Worm (Caenorhabditis elegans): ENCODE data around the gene bmk-1.

The bmk-1 gene

DNA sequence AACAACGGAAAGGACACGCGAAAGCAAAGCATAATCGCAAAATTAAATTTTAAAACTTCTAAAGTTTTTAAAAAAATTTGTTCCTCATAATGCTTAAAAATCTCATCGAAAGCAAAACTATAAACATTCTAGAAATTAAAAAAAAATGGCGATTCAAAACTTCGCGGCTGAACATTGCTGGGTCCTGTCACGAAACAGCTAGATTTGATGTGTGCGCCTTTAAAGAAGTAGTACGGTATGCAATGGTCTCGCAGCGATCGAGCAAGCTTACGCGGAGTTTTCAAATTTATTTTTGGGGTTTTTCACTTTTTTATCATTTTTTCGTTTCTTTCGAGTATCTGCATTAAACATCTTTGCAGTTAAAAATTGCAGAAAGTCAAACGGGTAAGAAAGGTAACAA is 286 bp upstream of the bmk-1 start, which contains the start of gene coh-3:
Gene coh-3, plus strand, starts transcription at position 353 of the 400 bp plus-strand sequence.
- TF ChIP-seq tab-1 (GFP tag; IDR thresholded peaks at IDR 0.05) (no peak), flt-1 (GFP tag; IDR thresholded peaks at IDR 0.05) (no peak)

DNA sequence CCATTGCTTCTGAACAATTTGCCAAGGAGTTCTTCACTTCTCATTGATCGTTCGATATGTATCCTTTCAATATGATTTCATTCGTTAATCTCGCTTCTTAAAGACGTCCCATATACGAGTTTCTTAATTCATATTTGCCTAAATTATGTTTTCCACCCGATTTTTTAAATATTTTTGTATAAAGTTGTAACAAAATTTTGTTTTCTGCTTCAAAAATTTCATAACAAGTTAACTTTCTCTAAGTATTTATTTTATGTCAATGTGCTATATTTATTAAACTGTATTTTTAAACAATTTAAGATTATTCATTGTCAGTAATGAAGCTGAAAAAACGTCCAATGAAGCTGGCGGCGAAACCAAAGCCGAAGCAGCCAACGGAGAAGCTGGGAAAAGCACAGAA is 7.4 kb downstream of the bmk-1 start, which contains the start of gene F23B12.7:
Gene F23B12.7, plus strand, starts transcription at position 301 of the 400 bp plus-strand sequence.
- TF ChIP-seq cog-1 (tag; optimal IDR thresholded peaks at IDR 0.05) (no peak), med-1 (GFP tag; optimal IDR thresholded peaks at IDR 0.05; ENCODE audit: insufficient read depth) (no peak), klf-2 (GFP tag; conservative IDR thresholded peaks at IDR 0.05) (no peak), ztf-29 (GFP tag; IDR thresholded peaks at IDR 0.05) (no peak), tab-1 (GFP tag; IDR thresholded peaks at IDR 0.05) (no peak), T22C8.4 (GFP tag; IDR thresholded peaks at IDR 0.05) (no peak), flt-1 (GFP tag; IDR thresholded peaks at IDR 0.05) (no peak), ref-1 (GFP tag; conservative IDR thresholded peaks at IDR 0.05) (no peak), ztf-23 (GFP tag; IDR thresholded peaks at IDR 0.05) (no peak)

DNA sequence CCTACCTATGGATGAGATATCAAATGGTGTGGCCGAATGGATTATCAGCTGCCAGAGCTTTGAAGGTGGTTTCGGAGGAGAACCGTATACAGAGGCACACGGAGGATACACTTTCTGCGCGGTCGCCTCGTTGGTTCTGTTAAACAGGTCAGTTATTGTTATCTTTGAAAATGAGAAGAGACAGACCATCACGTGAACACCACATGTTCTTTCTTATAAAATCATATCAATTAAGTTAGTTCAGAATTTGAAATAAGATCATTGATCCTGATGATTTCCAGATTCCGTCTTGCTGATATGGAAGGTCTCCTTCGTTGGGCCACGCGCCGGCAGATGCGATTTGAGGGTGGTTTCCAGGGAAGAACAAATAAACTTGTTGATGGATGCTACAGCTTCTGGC is 8.1 kb downstream of the bmk-1 start:
- TF ChIP-seq med-1 (GFP tag; optimal IDR thresholded peaks at IDR 0.05; ENCODE audit: insufficient read depth) (no peak), cog-1 (tag; optimal IDR thresholded peaks at IDR 0.05) (no peak), tab-1 (GFP tag; IDR thresholded peaks at IDR 0.05) (no peak), flt-1 (GFP tag; IDR thresholded peaks at IDR 0.05) (no peak), klf-2 (GFP tag; conservative IDR thresholded peaks at IDR 0.05) (no peak), T22C8.4 (GFP tag; IDR thresholded peaks at IDR 0.05) (no peak), ztf-29 (GFP tag; IDR thresholded peaks at IDR 0.05) (no peak), ztf-23 (GFP tag; IDR thresholded peaks at IDR 0.05) (no peak), ref-1 (GFP tag; conservative IDR thresholded peaks at IDR 0.05) (no peak)

DNA sequence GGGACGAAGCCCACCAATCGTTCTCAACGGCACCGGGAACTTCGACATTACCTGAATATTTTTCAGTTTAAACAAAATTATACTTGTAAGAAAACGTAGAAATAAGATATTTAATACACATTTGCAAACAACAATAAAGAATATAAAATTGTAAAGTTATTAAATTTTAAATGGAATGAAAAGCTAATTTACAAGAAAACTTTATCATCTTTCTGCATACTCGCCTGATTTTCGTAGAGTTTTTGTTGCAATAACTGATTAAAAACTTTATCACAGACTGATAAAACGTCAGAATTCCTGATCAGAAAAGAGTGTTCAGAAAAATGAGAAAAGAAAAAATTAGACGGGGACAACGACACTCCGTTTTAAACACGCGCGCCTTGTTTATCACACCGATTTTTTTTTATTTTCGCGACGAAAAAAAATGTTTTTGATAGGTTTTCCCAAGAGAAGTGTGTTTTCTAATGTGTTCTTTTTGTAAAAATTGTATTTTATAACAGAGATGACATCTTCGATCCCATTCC is 9.5 kb downstream of the bmk-1 start, which contains the start of the genes dlat-1 and fntb-1:
Gene dlat-1, minus strand, starts transcription at position 51 of the 524 bp plus-strand sequence.
Gene fntb-1, plus strand, starts transcription at position 412 of the 524 bp plus-strand sequence.
- TF ChIP-seq flt-1 (GFP tag; IDR thresholded peaks at IDR 0.05) (no peak), med-1 (GFP tag; optimal IDR thresholded peaks at IDR 0.05; ENCODE audit: insufficient read depth) (no peak), klf-2 (GFP tag; conservative IDR thresholded peaks at IDR 0.05) (no peak), ztf-29 (GFP tag; IDR thresholded peaks at IDR 0.05) (no peak)

DNA sequence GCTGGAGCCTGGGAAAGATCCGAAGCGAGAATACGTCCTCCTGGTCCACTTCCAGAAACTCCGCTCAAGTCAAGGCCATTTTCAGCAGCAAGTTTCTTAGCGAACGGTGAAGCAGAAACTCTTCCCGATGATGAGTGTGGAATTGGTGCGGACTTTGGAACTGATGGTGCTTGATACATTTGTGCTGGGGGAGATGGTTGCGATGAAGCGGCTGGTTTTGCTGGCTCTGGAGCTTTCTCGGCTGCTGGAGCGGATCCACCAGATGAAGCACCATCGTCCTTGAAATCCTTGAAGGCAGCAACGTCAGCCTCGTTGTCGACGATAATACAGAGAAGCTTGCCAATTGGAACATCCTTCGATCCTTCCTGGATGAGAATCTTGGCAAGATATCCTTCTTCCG is 10.3 kb downstream of the bmk-1 start:
- no peak for TF ChIP-seq ref-1 (GFP tag; conservative IDR thresholded peaks at IDR 0.05)
- no peak for TF ChIP-seq ztf-29 (GFP tag; IDR thresholded peaks at IDR 0.05)

DNA sequence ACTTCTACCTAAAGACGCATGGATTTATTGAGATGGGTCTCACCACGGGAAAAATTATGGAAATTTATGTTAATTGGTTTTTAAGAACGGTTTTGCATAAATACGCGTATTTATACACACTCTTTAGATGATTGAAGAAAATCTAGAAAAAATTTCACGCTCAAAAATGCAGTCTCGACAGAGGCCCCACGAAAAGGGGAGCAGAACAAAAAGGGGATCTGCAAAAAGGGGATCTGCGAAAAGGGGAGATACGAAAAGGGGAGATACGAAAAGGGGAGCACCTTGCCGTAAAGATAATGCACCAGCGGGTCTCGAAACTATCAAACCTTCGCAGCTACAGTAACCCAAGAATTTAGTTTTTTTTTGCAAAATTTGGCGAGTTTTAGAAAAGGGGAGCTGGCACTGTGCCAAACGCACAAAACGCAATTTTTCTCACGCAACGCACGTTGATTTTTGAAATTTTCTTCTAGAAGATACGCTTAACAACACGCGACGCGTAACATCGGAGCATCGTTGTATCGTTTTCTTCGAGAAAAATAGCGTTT is 13.2 kb downstream of the bmk-1 start:
- TF ChIP-seq tab-1 (GFP tag; IDR thresholded peaks at IDR 0.05) (0 out of 2 replicates have a peak, but pooled peaks have one; percentile 14), ztf-23 (GFP tag; IDR thresholded peaks at IDR 0.05) (peak; percentile 63)

DNA sequence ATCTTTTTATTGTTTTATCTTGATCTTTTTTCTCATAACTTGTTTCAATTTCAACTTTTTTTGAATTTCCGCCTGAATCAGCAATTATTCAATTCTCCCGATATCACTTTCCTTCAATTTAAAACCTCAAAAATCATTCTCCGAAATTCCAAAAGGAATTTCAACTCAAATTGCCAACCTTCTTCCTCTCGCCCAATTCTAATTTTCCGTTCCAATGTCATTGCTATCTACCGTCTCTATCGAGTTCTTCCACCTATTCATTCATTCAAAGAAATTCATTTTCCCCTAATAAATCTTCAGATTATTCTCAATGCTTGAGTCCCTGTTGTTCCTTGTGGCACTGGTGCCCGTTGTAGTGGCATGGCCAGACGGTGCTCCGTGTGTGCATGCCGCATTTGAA is 15.9 kb downstream of the bmk-1 start, which contains the start of gene F23B12.4:
Gene F23B12.4, plus strand, starts transcription at position 301 of the 400 bp plus-strand sequence.
- no peak for TF ChIP-seq ztf-29 (GFP tag; IDR thresholded peaks at IDR 0.05)
- TF ChIP-seq tab-1 (GFP tag; IDR thresholded peaks at IDR 0.05): no peak
- no peak for TF ChIP-seq klf-2 (GFP tag; conservative IDR thresholded peaks at IDR 0.05)
- TF ChIP-seq T22C8.4 (GFP tag; IDR thresholded peaks at IDR 0.05): no peak
- no peak for TF ChIP-seq flt-1 (GFP tag; IDR thresholded peaks at IDR 0.05)
- no peak for TF ChIP-seq ref-1 (GFP tag; conservative IDR thresholded peaks at IDR 0.05)
- TF ChIP-seq cog-1 (tag; optimal IDR thresholded peaks at IDR 0.05): no peak

DNA sequence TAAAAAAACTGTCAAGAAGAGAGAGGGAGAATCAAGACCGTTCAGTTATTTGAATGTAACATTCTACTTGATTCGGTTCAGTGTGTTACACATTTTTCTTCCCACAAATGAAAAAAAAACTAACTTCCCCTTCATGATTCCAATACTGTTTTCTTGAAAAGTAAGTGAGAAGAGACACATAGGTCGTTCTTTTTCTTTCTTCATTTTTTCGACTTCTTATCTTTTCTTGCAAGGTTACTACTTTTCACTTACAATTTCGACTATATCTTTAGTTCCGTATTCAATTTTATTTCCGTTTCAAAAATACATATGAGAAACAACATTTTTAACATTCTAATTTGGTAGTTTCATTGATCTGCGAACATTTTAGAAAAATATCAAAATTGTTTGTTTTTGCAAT is 17.5 kb downstream of the bmk-1 start:
- TF ChIP-seq cog-1 (tag; optimal IDR thresholded peaks at IDR 0.05) (no peak), flt-1 (GFP tag; IDR thresholded peaks at IDR 0.05) (no peak), tab-1 (GFP tag; IDR thresholded peaks at IDR 0.05) (no peak), ztf-23 (GFP tag; IDR thresholded peaks at IDR 0.05) (no peak), ztf-29 (GFP tag; IDR thresholded peaks at IDR 0.05) (no peak)

DNA sequence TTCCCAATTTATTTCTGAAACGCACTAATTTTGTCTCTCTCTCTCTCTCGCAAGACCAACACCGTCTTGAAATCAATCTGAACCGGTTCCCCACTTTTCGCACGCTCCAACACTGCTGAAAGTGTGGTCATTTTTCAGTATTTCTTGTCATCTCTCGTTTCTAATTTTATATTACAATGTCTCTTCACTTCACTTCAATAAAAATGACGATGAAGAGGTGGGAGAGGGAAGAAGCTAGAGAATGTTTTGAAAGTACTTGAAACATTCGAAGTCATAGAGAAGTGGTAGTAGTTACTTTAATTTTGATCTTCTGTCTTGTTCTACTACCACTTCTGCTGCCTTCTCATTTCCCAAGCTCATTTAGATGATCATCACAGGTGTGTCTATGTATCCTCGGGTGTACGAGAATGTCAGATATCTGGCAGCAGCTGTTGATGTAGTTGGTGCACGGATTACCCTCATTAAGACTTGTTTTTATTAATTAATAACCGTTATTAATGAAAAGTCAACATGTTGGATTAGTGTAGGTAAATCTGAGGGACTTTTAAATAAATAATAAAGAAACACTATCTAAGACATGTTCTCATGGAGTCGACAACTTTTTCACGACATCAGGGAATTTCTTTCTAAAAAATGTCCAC is 18.6 kb downstream of the bmk-1 start:
- TF ChIP-seq ztf-23 (GFP tag; IDR thresholded peaks at IDR 0.05): no peak
- TF ChIP-seq cog-1 (tag; optimal IDR thresholded peaks at IDR 0.05): no peak
- TF ChIP-seq med-1 (GFP tag; optimal IDR thresholded peaks at IDR 0.05; ENCODE audit: insufficient read depth): no peak
- TF ChIP-seq ztf-29 (GFP tag; IDR thresholded peaks at IDR 0.05): no peak
- no peak for TF ChIP-seq klf-2 (GFP tag; conservative IDR thresholded peaks at IDR 0.05)
- no peak for TF ChIP-seq flt-1 (GFP tag; IDR thresholded peaks at IDR 0.05)
- TF ChIP-seq ref-1 (GFP tag; conservative IDR thresholded peaks at IDR 0.05): no peak
- TF ChIP-seq tab-1 (GFP tag; IDR thresholded peaks at IDR 0.05): no peak
- TF ChIP-seq T22C8.4 (GFP tag; IDR thresholded peaks at IDR 0.05): no peak

DNA sequence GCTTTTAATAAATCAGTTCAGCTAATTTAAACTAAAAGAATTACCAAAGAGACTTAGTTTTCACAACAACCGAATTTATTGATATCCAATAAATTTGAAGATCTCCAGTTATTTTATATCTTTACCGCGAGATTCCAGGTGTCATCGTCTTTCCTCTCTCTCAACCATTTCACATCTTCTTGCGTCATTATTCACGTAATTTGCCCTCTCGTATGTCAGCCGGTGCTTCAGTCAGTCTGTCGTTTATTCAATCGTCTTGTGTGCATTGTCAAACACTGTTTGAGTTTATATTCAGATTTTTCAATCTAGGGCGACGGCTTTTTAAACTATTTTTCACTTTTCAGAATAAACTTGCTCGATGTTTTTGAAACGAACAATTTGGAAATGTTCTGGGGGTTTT is 19.4 kb downstream of the bmk-1 start:
- no peak for TF ChIP-seq ztf-23 (GFP tag; IDR thresholded peaks at IDR 0.05)
- no peak for TF ChIP-seq tab-1 (GFP tag; IDR thresholded peaks at IDR 0.05)
- no peak for TF ChIP-seq ztf-29 (GFP tag; IDR thresholded peaks at IDR 0.05)
- TF ChIP-seq ref-1 (GFP tag; conservative IDR thresholded peaks at IDR 0.05): no peak
- TF ChIP-seq flt-1 (GFP tag; IDR thresholded peaks at IDR 0.05): no peak
- no peak for TF ChIP-seq klf-2 (GFP tag; conservative IDR thresholded peaks at IDR 0.05)
- no peak for TF ChIP-seq cog-1 (tag; optimal IDR thresholded peaks at IDR 0.05)
- TF ChIP-seq T22C8.4 (GFP tag; IDR thresholded peaks at IDR 0.05): no peak
- TF ChIP-seq med-1 (GFP tag; optimal IDR thresholded peaks at IDR 0.05; ENCODE audit: insufficient read depth): no peak
